Worm (Caenorhabditis elegans) whole organism, L3 larva: ENCODE measurements around the gene try-3.
A peak's percentile ranks its signal among the peaks of the same experiment; 100 is the strongest.

ENCODE experiments used
- R02D3.7 ChIP-seq: fragments of 150-350 bp; optimal IDR thresholded peaks from 2 replicates; lab custom pipeline; 2014; ENCODE audit warnings: missing biosample characterization, missing genetic modification characterization
- aly-2 ChIP-seq: fragments of 150-350 bp; optimal IDR thresholded peaks from 2 replicates; lab custom pipeline; 2014; ENCODE audit warnings: missing biosample characterization, missing genetic modification characterization
- ama-1 ChIP-seq: fragments of 150-350 bp; optimal IDR thresholded peaks from 2 replicates; lab custom pipeline; 2018
- ceh-16 ChIP-seq: sonication (generic microtip); optimal IDR thresholded peaks from 2 replicates; lab custom pipeline; 2017; ENCODE audit warnings: missing biosample characterization, missing genetic modification characterization
- ceh-82 ChIP-seq: fragments of 150-350 bp; optimal IDR thresholded peaks from 2 replicates; lab custom pipeline; 2014; ENCODE audit warnings: missing biosample characterization, missing genetic modification characterization
- daf-12 ChIP-seq: fragments of 150-350 bp; optimal IDR thresholded peaks from 2 replicates; lab custom pipeline; 2014; ENCODE audit warnings: missing biosample characterization, missing genetic modification reagents, missing genetic modification characterization
- egl-27 ChIP-seq: sonication (generic microtip); optimal IDR thresholded peaks from 4 replicates; lab custom pipeline; 2017; ENCODE audit warnings: missing biosample characterization, missing genetic modification reagents, missing genetic modification characterization
- egl-5 ChIP-seq: fragments of 150-350 bp; optimal IDR thresholded peaks from 2 replicates; lab custom pipeline; 2017; ENCODE audit warnings: missing biosample characterization, missing genetic modification reagents, missing genetic modification characterization, inconsistent platforms
- elt-1 ChIP-seq: fragments of 150-350 bp; optimal IDR thresholded peaks from 2 replicates; lab custom pipeline; 2014; ENCODE audit warnings: missing biosample characterization, missing genetic modification characterization
- elt-2 ChIP-seq: sonication (generic microtip); optimal IDR thresholded peaks from 2 replicates; lab custom pipeline; 2016; ENCODE audit warnings: missing genetic modification reagents, mild to moderate bottlenecking, missing genetic modification characterization, missing compliant biosample characterization
- eor-1 ChIP-seq, 2 experiments: fragments of 150-350 bp; optimal IDR thresholded peaks; 2 replicates each; lab custom pipeline; 2014 to 2018; ENCODE audit warnings: missing biosample characterization in 2 of 2, missing genetic modification characterization in 2 of 2
- fkh-10 ChIP-seq: sonication (generic microtip); optimal IDR thresholded peaks from 2 replicates; lab custom pipeline; 2017; ENCODE audit warnings: missing biosample characterization, missing genetic modification reagents, missing genetic modification characterization
- fkh-2 ChIP-seq: fragments of 150-350 bp; optimal IDR thresholded peaks from 2 replicates; lab custom pipeline; 2014; ENCODE audit warnings: missing biosample characterization, missing genetic modification reagents, missing genetic modification characterization
- fos-1 ChIP-seq: fragments of 150-350 bp; optimal IDR thresholded peaks from 2 replicates; lab custom pipeline; 2014; ENCODE audit warnings: missing biosample characterization, missing genetic modification characterization
- lin-15B ChIP-seq: fragments of 150-350 bp; optimal IDR thresholded peaks from 2 replicates; lab custom pipeline; 2014; ENCODE audit warnings: missing biosample characterization, missing genetic modification characterization
- lin-39 ChIP-seq: fragments of 150-350 bp; optimal IDR thresholded peaks from 2 replicates; lab custom pipeline; 2018; ENCODE audit warnings: missing biosample characterization, missing genetic modification reagents, missing genetic modification characterization
- lsy-12 ChIP-seq: sonication (generic microtip); optimal IDR thresholded peaks from 2 replicates; lab custom pipeline; 2016; ENCODE audit warnings: mild to moderate bottlenecking, missing genetic modification characterization, missing compliant biosample characterization
- mdl-1 ChIP-seq: fragments of 150-350 bp; optimal IDR thresholded peaks from 2 replicates; lab custom pipeline; 2014; ENCODE audit warnings: missing biosample characterization, missing genetic modification characterization
- mml-1 ChIP-seq: fragments of 150-350 bp; sonication (generic microtip); optimal IDR thresholded peaks from 3 replicates; lab custom pipeline; 2014; ENCODE audit warnings: missing biosample characterization, missing genetic modification characterization
- nfya-1 ChIP-seq: sonication (generic microtip); optimal IDR thresholded peaks from 2 replicates; lab custom pipeline; 2017; ENCODE audit warnings: missing genetic modification characterization, mild to moderate bottlenecking, missing compliant biosample characterization, antibody characterized with exemption, moderate library complexity; ENCODE audit not compliant: insufficient read depth
- nhr-12 ChIP-seq: fragments of 150-350 bp; optimal IDR thresholded peaks from 2 replicates; lab custom pipeline; 2014; ENCODE audit warnings: missing biosample characterization, missing genetic modification characterization
- nhr-23 ChIP-seq: fragments of 150-350 bp; optimal IDR thresholded peaks from 2 replicates; lab custom pipeline; 2014; ENCODE audit warnings: missing biosample characterization, missing genetic modification reagents, missing genetic modification characterization
- nhr-237 ChIP-seq: fragments of 150-350 bp; optimal IDR thresholded peaks from 2 replicates; lab custom pipeline; 2014; ENCODE audit warnings: missing biosample characterization, missing genetic modification characterization
- nhr-28 ChIP-seq: fragments of 150-350 bp; optimal IDR thresholded peaks from 2 replicates; lab custom pipeline; 2014; ENCODE audit warnings: missing biosample characterization, missing genetic modification characterization
- nhr-67 ChIP-seq: fragments of 150-350 bp; optimal IDR thresholded peaks from 2 replicates; lab custom pipeline; 2014; ENCODE audit warnings: missing biosample characterization, missing genetic modification characterization
- nhr-76 ChIP-seq: fragments of 150-350 bp; sonication (generic microtip); optimal IDR thresholded peaks from 5 replicates; lab custom pipeline; 2014; ENCODE audit warnings: missing biosample characterization, missing genetic modification characterization
- pha-4 ChIP-seq: fragments of 150-350 bp; optimal IDR thresholded peaks from 2 replicates; lab custom pipeline; 2014; ENCODE audit warnings: missing biosample characterization, missing genetic modification reagents, missing genetic modification characterization
- pqm-1 ChIP-seq: fragments of 150-350 bp; optimal IDR thresholded peaks from 2 replicates; lab custom pipeline; 2017; ENCODE audit warnings: missing biosample characterization, missing genetic modification characterization, inconsistent platforms
- sea-2 ChIP-seq: fragments of 150-350 bp; sonication (generic microtip); optimal IDR thresholded peaks from 4 replicates; lab custom pipeline; 2014; ENCODE audit warnings: missing biosample characterization, missing genetic modification reagents, missing genetic modification characterization
- snpc-4 ChIP-seq: fragments of 150-350 bp; optimal IDR thresholded peaks from 2 replicates; lab custom pipeline; 2014; ENCODE audit warnings: missing biosample characterization, missing genetic modification characterization
- unc-39 ChIP-seq: sonication (generic microtip); optimal IDR thresholded peaks from 4 replicates; lab custom pipeline; 2017; ENCODE audit warnings: missing biosample characterization, missing genetic modification characterization
- zag-1 ChIP-seq: fragments of 150-350 bp; optimal IDR thresholded peaks from 2 replicates; lab custom pipeline; 2014; ENCODE audit warnings: missing biosample characterization, missing genetic modification characterization
- ztf-11 ChIP-seq: fragments of 150-350 bp; optimal IDR thresholded peaks from 2 replicates; lab custom pipeline; 2014; ENCODE audit warnings: missing biosample characterization, missing genetic modification characterization
- ztf-4 ChIP-seq: fragments of 150-350 bp; optimal IDR thresholded peaks from 2 replicates; lab custom pipeline; 2014; ENCODE audit warnings: missing biosample characterization, missing genetic modification characterization

The try-3 gene

DNA sequence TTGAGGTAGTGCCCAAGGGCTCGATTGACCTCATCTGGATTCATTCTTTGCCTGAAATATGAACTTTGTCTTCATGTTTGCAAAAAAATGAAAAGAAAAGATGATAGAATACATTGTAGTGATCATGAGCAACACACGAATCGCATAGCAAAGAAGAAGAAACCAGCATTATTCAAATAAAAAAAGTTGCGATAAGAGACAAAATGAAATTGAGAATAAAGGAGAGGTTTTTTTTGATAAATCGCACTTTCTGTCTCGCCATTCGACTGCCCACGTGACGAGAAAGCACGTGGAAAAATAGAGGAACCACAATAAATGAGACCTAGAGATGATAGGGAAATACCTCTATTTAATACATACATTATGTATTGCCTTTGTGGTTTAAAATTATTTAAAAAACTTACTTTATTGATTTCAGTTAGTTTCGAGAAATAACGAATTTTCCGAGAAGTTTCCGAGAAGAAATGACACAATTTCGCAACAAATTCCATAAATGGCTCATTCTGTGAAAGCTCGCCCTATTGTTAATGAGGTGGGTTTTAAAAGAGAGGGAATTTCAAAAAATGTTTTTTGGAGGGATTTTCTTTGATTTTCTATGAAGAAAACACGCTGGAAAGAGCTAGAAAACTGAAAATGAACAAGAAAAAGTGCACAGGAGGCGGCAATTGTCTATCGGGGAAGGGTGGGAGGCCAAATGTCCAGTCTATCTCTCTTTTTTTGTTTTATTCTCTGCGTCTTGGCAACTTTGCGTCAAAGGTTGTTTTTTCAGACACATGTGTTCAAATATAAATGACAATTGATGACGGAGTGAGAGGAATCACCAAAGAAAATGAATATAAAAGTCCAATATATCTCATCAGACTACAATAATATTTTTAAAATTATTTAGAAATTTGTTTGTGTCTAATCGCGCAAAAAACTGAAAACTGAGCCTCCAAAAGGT, 1.3 kb upstream of the try-3 start, which contains the start of gene paqr-1:
Gene paqr-1, minus strand, starts transcription at position 51 of the 943 bp plus-strand sequence.
- TF ChIP-seq mml-1 (tag; lab: Kevin White, UChicago), result no peak
- TF ChIP-seq zag-1 (tag; lab: Kevin White, UChicago), result no peak
- no peak for TF ChIP-seq eor-1 (tag; optimal IDR thresholded peaks at IDR 0.05; lab: Kevin White, UChicago)
- TF ChIP-seq lin-15B, result peak; percentile 53
- TF ChIP-seq nhr-12 (tag; lab: Kevin White, UChicago), result no peak
- peak; percentile 37 for TF ChIP-seq nfya-1 (tag; lab: Kevin White, UChicago)
- peak; percentile 77 for TF ChIP-seq egl-5 (tag; lab: Kevin White, UChicago)
- peak; percentile 41 for TF ChIP-seq mdl-1
- peak; percentile 0 for TF ChIP-seq elt-2 (tag; lab: Kevin White, UChicago)
- TF ChIP-seq lin-39, result peak; percentile 16
- TF ChIP-seq R02D3.7 (tag; lab: Kevin White, UChicago), result no peak
- no peak for TF ChIP-seq ceh-82 (tag; lab: Kevin White, UChicago)
- no peak for TF ChIP-seq fkh-2 (tag; lab: Kevin White, UChicago)
- peak; percentile 6 for TF ChIP-seq pha-4
- TF ChIP-seq fos-1 (tag; lab: Kevin White, UChicago), result peak; percentile 6
- TF ChIP-seq snpc-4 (tag; lab: Kevin White, UChicago), result no peak
- peak; percentile 29 for TF ChIP-seq pqm-1 (tag; lab: Kevin White, UChicago)

DNA sequence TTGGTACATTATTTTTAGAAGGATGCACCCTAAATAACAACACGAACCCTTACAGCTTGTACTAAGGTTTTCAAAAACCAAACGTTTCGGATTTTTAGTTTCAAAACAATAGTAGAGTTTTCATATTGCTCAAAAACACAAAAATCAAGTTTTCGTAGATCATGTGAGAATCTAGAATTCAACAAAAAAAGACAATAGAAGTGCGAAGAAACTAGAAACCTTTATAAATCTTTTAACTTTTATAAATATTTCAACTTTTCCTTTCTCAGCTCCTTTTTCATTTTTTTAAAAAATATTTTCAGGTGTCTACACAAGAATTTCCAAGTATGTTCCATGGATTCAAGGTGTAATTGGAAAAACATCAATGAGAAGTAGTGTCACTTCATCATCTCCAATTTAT, 3.5 kb downstream of the try-3 start, which contains the start of gene best-9:
Gene best-9, plus strand, starts transcription at position 301 of the 400 bp plus-strand sequence.
- TF ChIP-seq ama-1 (lab: Kevin White, UChicago) (no peak), ztf-4 (tag; lab: Kevin White, UChicago) (no peak), fkh-10 (GFP tag; lab: Kevin White, UChicago) (no peak), ceh-82 (tag; lab: Kevin White, UChicago) (no peak), ceh-16 (tag; lab: Kevin White, UChicago) (no peak), daf-12 (tag; lab: Kevin White, UChicago) (no peak), aly-2 (tag; lab: Kevin White, UChicago) (no peak), mdl-1 (no peak), lin-15B (no peak), ztf-11 (tag; lab: Kevin White, UChicago) (no peak), nhr-23 (tag; lab: Kevin White, UChicago) (no peak), elt-2 (tag; lab: Kevin White, UChicago) (no peak), lin-39 (no peak), nhr-28 (tag; lab: Kevin White, UChicago) (no peak), egl-5 (tag; lab: Kevin White, UChicago) (no peak), unc-39 (tag; lab: Kevin White, UChicago) (no peak), egl-27 (tag; lab: Kevin White, UChicago) (no peak), nhr-67 (no peak)

DNA sequence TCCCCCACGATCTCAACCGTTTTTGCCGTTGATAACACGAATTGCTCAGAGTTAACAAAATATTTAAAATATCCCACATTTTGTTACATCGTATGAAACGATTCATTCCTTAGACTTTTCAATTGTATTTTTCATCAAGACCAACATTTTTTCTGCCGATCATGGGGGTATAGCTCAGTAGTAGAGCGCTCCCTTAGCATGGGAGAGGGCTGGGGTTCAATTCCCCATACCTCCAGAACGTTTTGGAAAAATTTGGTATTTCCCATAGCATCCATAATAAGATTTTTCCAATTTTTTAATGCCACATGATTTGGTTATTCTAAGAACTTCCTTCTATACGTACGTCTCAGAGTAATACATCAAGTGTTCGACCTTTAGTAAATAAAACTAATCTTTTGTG, 5.1 kb downstream of the try-3 start:
- TF ChIP-seq pha-4, result peak; percentile 38
- no peak for TF ChIP-seq ceh-16 (tag; lab: Kevin White, UChicago)

DNA sequence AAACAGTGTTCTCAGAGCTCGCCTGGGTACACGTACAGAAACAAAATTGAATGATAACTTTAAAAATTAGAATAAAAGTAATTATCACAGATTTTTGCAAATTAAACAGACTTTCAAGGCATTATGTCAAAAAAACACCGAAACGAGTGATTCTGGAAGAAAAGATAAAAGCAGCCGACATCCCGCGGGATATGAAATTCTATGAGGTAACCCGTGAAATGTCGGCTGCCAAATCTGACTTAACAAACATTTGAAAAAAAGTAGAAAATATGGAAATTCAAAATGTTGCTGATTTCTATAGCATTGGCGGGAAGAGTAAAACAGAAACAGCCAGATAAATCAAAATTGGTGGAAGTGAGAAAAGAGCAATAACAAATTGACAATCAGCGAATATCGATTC, 8.7 kb downstream of the try-3 start:
- peak; percentile 44 for TF ChIP-seq snpc-4 (tag; lab: Kevin White, UChicago)
- TF ChIP-seq nhr-67, result no peak
- TF ChIP-seq, all 47 proteins: peak for 1

DNA sequence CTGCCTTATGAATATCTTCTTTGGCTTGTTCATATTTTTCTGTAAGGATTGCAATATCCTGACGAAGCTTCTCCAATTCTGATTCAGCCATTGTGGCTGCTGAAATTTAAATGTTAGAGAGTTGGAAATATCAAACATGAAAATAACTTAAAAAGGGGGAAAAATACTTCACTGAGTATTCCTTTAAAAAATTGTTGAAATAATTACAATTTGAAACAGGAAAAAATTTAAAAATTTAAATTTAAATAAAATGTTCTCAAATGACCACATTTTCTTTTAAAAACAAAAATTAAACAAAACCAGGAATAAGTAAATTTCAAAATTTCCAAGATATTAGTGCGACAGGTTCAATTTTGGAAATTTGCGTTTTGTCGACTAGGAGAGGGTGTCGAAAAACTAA, 15.3 kb downstream of the try-3 start, which contains the start of gene bicd-1:
Gene bicd-1, minus strand, starts transcription at position 101 of the 400 bp plus-strand sequence.
- TF ChIP-seq lsy-12 (tag; lab: Kevin White, UChicago) (no peak), egl-27 (tag; lab: Kevin White, UChicago) (no peak), fos-1 (tag; lab: Kevin White, UChicago) (no peak), elt-2 (tag; lab: Kevin White, UChicago) (no peak), zag-1 (tag; lab: Kevin White, UChicago) (no peak), ceh-16 (tag; lab: Kevin White, UChicago) (no peak), sea-2 (GFP tag; lab: Kevin White, UChicago) (no peak), ama-1 (lab: Kevin White, UChicago) (no peak), daf-12 (tag; lab: Kevin White, UChicago) (no peak), ceh-82 (tag; lab: Kevin White, UChicago) (no peak), nhr-237 (tag; lab: Kevin White, UChicago) (no peak), ztf-11 (tag; lab: Kevin White, UChicago) (no peak), mml-1 (tag; lab: Kevin White, UChicago) (no peak), aly-2 (tag; lab: Kevin White, UChicago) (no peak), elt-1 (tag; lab: Kevin White, UChicago) (no peak), nhr-76 (no peak), nhr-12 (tag; lab: Kevin White, UChicago) (no peak), ztf-4 (tag; lab: Kevin White, UChicago) (no peak)
